Worm (Caenorhabditis elegans) whole organism, L3 larva: ENCODE measurements around the gene C08F1.11.

Source experiments
- aly-2 ChIP-seq: fragments of 150-350 bp; optimal IDR thresholded peaks from 2 replicates; lab custom pipeline; 2014; ENCODE audit warnings: missing biosample characterization, missing genetic modification characterization
- nhr-11 ChIP-seq: fragments of 150-350 bp; optimal IDR thresholded peaks from 2 replicates; lab custom pipeline; 2014; ENCODE audit warnings: missing biosample characterization, missing genetic modification characterization
- snpc-4 ChIP-seq: fragments of 150-350 bp; optimal IDR thresholded peaks from 2 replicates; lab custom pipeline; 2014; ENCODE audit warnings: missing biosample characterization, missing genetic modification characterization
- zag-1 ChIP-seq: fragments of 150-350 bp; optimal IDR thresholded peaks from 2 replicates; lab custom pipeline; 2014; ENCODE audit warnings: missing biosample characterization, missing genetic modification characterization

- TF ChIP-seq zag-1 (tag; lab: Kevin White, UChicago) (no peak), aly-2 (no peak), nhr-11 (tag; lab: Kevin White, UChicago) (no peak), snpc-4 (tag; lab: Kevin White, UChicago) (no peak)
Measured at ce11 chrII:1830182-1830682, 45.5 kb upstream of the C08F1.11 start, which contains the start of gene math-40.
